Fruit fly (Drosophila melanogaster) whole organism, embryonic: ENCODE data around the gene vkg.

Source experiments
- Atf3 ChIP-seq: fragments of 200-800 bp; sonication (Bioruptor generic); optimal IDR thresholded peaks from 3 replicates; lab custom pipeline; 2016; ENCODE audit warnings: missing biosample characterization, missing genetic modification characterization
- B-H1 ChIP-seq: fragments of 200-800 bp; sonication (Bioruptor generic); IDR thresholded peaks from 3 replicates; pipeline ENCODE4 v1.3.6; 2022; ENCODE audit warnings: missing biosample characterization, missing genetic modification characterization
- CG10366 ChIP-seq: fragments of 200-800 bp; sonication (Bioruptor generic); IDR thresholded peaks from 2 replicates; pipeline ENCODE4 v1.3.6; 2022; ENCODE audit warnings: missing biosample characterization, missing genetic modification characterization
- CG10979 ChIP-seq: fragments of 200-800 bp; sonication (Bioruptor generic); optimal IDR thresholded peaks from 2 replicates; lab custom pipeline; 2018; ENCODE audit warnings: missing biosample characterization, mild to moderate bottlenecking, missing genetic modification characterization, moderate library complexity
- CG12391 ChIP-seq: fragments of 200-800 bp; sonication (Bioruptor generic); optimal IDR thresholded peaks from 3 replicates; lab custom pipeline; 2018; ENCODE audit warnings: missing biosample characterization, mild to moderate bottlenecking, missing genetic modification characterization, moderate library complexity
- CG12769 ChIP-seq: fragments of 200-800 bp; sonication (Bioruptor generic); optimal IDR thresholded peaks from 2 replicates; lab custom pipeline; 2019; ENCODE audit warnings: missing biosample characterization, mild to moderate bottlenecking, missing genetic modification characterization, moderate library complexity
- CG14965 ChIP-seq: fragments of 200-800 bp; sonication (Bioruptor generic); optimal IDR thresholded peaks from 2 replicates; lab custom pipeline; 2016; ENCODE audit warnings: missing biosample characterization, missing genetic modification characterization, borderline replicate concordance
- CG16779 ChIP-seq: fragments of 200-800 bp; sonication (Bioruptor generic); IDR thresholded peaks from 2 replicates; pipeline ENCODE4 v1.3.6; 2022; ENCODE audit warnings: missing biosample characterization, missing genetic modification characterization
- CG16863 ChIP-seq: fragments of 200-800 bp; sonication (Bioruptor generic); optimal IDR thresholded peaks from 3 replicates; lab custom pipeline; 2016; ENCODE audit warnings: missing biosample characterization, missing genetic modification characterization
- CG17385 ChIP-seq: fragments of 200-800 bp; sonication (Bioruptor generic); optimal IDR thresholded peaks from 3 replicates; lab custom pipeline; 2018; ENCODE audit warnings: missing biosample characterization, mild to moderate bottlenecking, missing genetic modification characterization
- CG1832 ChIP-seq: fragments of 200-800 bp; sonication (Bioruptor generic); optimal IDR thresholded peaks from 2 replicates; lab custom pipeline; 2017; ENCODE audit warnings: missing biosample characterization, mild to moderate bottlenecking, missing genetic modification characterization, inconsistent platforms
- CG2116 ChIP-seq: fragments of 200-800 bp; sonication (Bioruptor generic); optimal IDR thresholded peaks from 3 replicates; lab custom pipeline; 2018; ENCODE audit warnings: missing biosample characterization, mild to moderate bottlenecking, missing genetic modification characterization
- CG2129 ChIP-seq: fragments of 200-800 bp; sonication (Bioruptor generic); IDR thresholded peaks from 2 replicates; pipeline ENCODE4 v1.3.6; 2022; ENCODE audit warnings: missing biosample characterization, missing genetic modification characterization; ENCODE audit not compliant: partially characterized antibody
- CG32772 ChIP-seq: fragments of 200-800 bp; sonication (Bioruptor generic); IDR thresholded peaks from 2 replicates; pipeline ENCODE4 v1.3.6; 2022; ENCODE audit warnings: missing biosample characterization, missing genetic modification characterization
- CG34422 ChIP-seq: fragments of 200-800 bp; sonication (Bioruptor generic); IDR thresholded peaks from 3 replicates; pipeline ENCODE4 v1.3.6; 2022; ENCODE audit warnings: missing biosample characterization, missing genetic modification characterization
- CG5180 ChIP-seq: fragments of 200-800 bp; sonication (Bioruptor generic); optimal IDR thresholded peaks from 3 replicates; lab custom pipeline; 2017; ENCODE audit warnings: missing biosample characterization, missing genetic modification characterization, mild to moderate bottlenecking, moderate library complexity, missing genetic modification reagents
- CG6765 ChIP-seq: fragments of 200-800 bp; sonication (Bioruptor generic); optimal IDR thresholded peaks from 3 replicates; lab custom pipeline; 2017; ENCODE audit warnings: missing biosample characterization, mild to moderate bottlenecking, missing genetic modification characterization
- CG7786 ChIP-seq: fragments of 200-800 bp; sonication (Bioruptor generic); optimal IDR thresholded peaks from 2 replicates; lab custom pipeline; 2016; ENCODE audit warnings: missing biosample characterization, missing genetic modification characterization
- CkIIα-i1 ChIP-seq: fragments of 200-800 bp; sonication (Bioruptor generic); IDR thresholded peaks from 2 replicates; pipeline ENCODE4 v1.3.6; 2022; ENCODE audit warnings: missing biosample characterization, missing genetic modification characterization
- Dref ChIP-seq: fragments of 200-800 bp; sonication (Bioruptor generic); IDR thresholded peaks from 2 replicates; pipeline ENCODE4 v1.3.6; 2022; ENCODE audit warnings: missing biosample characterization, missing genetic modification characterization
- Fer2 ChIP-seq: fragments of 200-800 bp; sonication (Bioruptor generic); optimal IDR thresholded peaks from 2 replicates; lab custom pipeline; 2018; ENCODE audit warnings: missing biosample characterization, mild to moderate bottlenecking, missing genetic modification characterization, moderate library complexity
- Hey ChIP-seq: fragments of 200-800 bp; sonication (Bioruptor generic); optimal IDR thresholded peaks from 3 replicates; lab custom pipeline; 2018; ENCODE audit warnings: missing biosample characterization, mild to moderate bottlenecking, missing genetic modification characterization
- Hmx ChIP-seq: fragments of 200-800 bp; sonication (Bioruptor generic); optimal IDR thresholded peaks from 2 replicates; lab custom pipeline; 2016; ENCODE audit warnings: missing biosample characterization, missing genetic modification characterization
- Hr3 ChIP-seq: fragments of 200-800 bp; sonication (Bioruptor generic); optimal IDR thresholded peaks from 3 replicates; lab custom pipeline; 2016; ENCODE audit warnings: missing biosample characterization, missing genetic modification characterization
- Hsf ChIP-seq: fragments of 200-800 bp; sonication (Bioruptor generic); optimal IDR thresholded peaks from 3 replicates; lab custom pipeline; 2016; ENCODE audit warnings: missing biosample characterization, missing genetic modification characterization
- MTF-1 ChIP-seq: fragments of 200-800 bp; sonication (Bioruptor generic); optimal IDR thresholded peaks from 2 replicates; lab custom pipeline; 2018; ENCODE audit warnings: missing biosample characterization, mild to moderate bottlenecking, missing genetic modification characterization, borderline replicate concordance
- Poxn ChIP-seq: fragments of 200-800 bp; sonication (Bioruptor generic); IDR thresholded peaks from 2 replicates; pipeline ENCODE4 v1.3.6; 2022; ENCODE audit warnings: missing biosample characterization, missing genetic modification characterization
- ac ChIP-seq: fragments of 200-800 bp; sonication (Bioruptor generic); optimal IDR thresholded peaks from 3 replicates; lab custom pipeline; 2017; ENCODE audit warnings: missing biosample characterization, mild to moderate bottlenecking, missing genetic modification characterization
- al ChIP-seq: fragments of 200-800 bp; sonication (Bioruptor generic); IDR thresholded peaks from 2 replicates; pipeline ENCODE4 v1.3.6; 2022; ENCODE audit warnings: missing biosample characterization, missing genetic modification characterization
- aop ChIP-seq: fragments of 200-800 bp; sonication (Bioruptor generic); IDR thresholded peaks from 2 replicates; pipeline ENCODE4 v1.3.6; 2022; ENCODE audit warnings: missing biosample characterization, missing genetic modification characterization
- br ChIP-seq: fragments of >200 bp; optimal IDR thresholded peaks from 2 replicates; lab custom pipeline; 2017
- chif ChIP-seq, 2 experiments: fragments of 200-800 bp; sonication (Bioruptor generic); optimal IDR thresholded peaks; 3 replicates each; lab custom pipeline; 2016; ENCODE audit warnings: missing biosample characterization in 2 of 2, missing genetic modification characterization in 2 of 2
- dan ChIP-seq: fragments of 200-800 bp; sonication (Bioruptor generic); IDR thresholded peaks from 2 replicates; pipeline ENCODE4 v1.3.6; 2022; ENCODE audit warnings: missing biosample characterization, missing genetic modification characterization
- dimm ChIP-seq: fragments of 200-800 bp; sonication (Bioruptor generic); IDR thresholded peaks from 2 replicates; pipeline ENCODE4 v1.3.6; 2022; ENCODE audit warnings: missing biosample characterization, missing genetic modification characterization
- dpn ChIP-seq, 2 experiments: fragments of 200-800 bp; sonication (Bioruptor generic); optimal IDR thresholded peaks; 3 replicates each; lab custom pipeline; 2016; ENCODE audit warnings: missing biosample characterization in 2 of 2, missing genetic modification characterization in 2 of 2
- fd64A ChIP-seq: fragments of 200-800 bp; sonication (Bioruptor generic); optimal IDR thresholded peaks from 3 replicates; lab custom pipeline; 2018; ENCODE audit warnings: missing biosample characterization, mild to moderate bottlenecking, missing genetic modification characterization
- fu2 ChIP-seq: fragments of 200-800 bp; sonication (Bioruptor generic); optimal IDR thresholded peaks from 2 replicates; lab custom pipeline; 2016; ENCODE audit warnings: missing biosample characterization, missing genetic modification characterization
- hb ChIP-seq: fragments of 200-800 bp; sonication (Bioruptor generic); IDR thresholded peaks from 3 replicates; pipeline ENCODE4 v1.3.6; 2022; ENCODE audit warnings: missing biosample characterization, missing genetic modification characterization; ENCODE audit not compliant: partially characterized antibody
- lov ChIP-seq, 2 experiments: fragments of 200-800 bp in 1 of 2; fragments of >200 bp in 1 of 2; sonication (Bioruptor generic) in 1 of 2; IDR thresholded peaks in 1 of 2; optimal IDR thresholded peaks in 1 of 2; 2 replicates in 1 of 2; 3 replicates in 1 of 2; pipeline versions ENCODE4 v1.3.6 to Lab custom; 2017 to 2022; ENCODE audit warnings: missing biosample characterization in 1 of 2, missing genetic modification characterization in 1 of 2
- odd ChIP-seq: fragments of 200-800 bp; sonication (Bioruptor generic); optimal IDR thresholded peaks from 2 replicates; lab custom pipeline; 2017; ENCODE audit warnings: missing biosample characterization, mild to moderate bottlenecking, missing genetic modification characterization
- pfk ChIP-seq: fragments of 200-800 bp; sonication (Bioruptor generic); optimal IDR thresholded peaks from 2 replicates; lab custom pipeline; 2018; ENCODE audit warnings: missing biosample characterization, mild to moderate bottlenecking, missing genetic modification characterization, moderate library complexity
- salm ChIP-seq: fragments of 200-800 bp; sonication (Bioruptor generic); optimal IDR thresholded peaks from 2 replicates; lab custom pipeline; 2018; ENCODE audit warnings: missing biosample characterization, mild to moderate bottlenecking, missing genetic modification characterization
- schlank ChIP-seq: fragments of 200-800 bp; sonication (Bioruptor generic); optimal IDR thresholded peaks from 2 replicates; lab custom pipeline; 2018; ENCODE audit warnings: missing biosample characterization, mild to moderate bottlenecking, missing genetic modification characterization
- scrt ChIP-seq: fragments of 200-800 bp; sonication (Bioruptor generic); optimal IDR thresholded peaks from 2 replicates; lab custom pipeline; 2018; ENCODE audit warnings: missing biosample characterization, mild to moderate bottlenecking, missing genetic modification characterization, moderate library complexity
- seq ChIP-seq: fragments of 200-800 bp; sonication (Bioruptor generic); IDR thresholded peaks from 2 replicates; pipeline ENCODE4 v1.3.6; 2022; ENCODE audit warnings: missing biosample characterization, missing genetic modification characterization
- sim ChIP-seq: fragments of 200-800 bp; sonication (Bioruptor generic); IDR thresholded peaks from 2 replicates; pipeline ENCODE4 v1.3.6; 2022; ENCODE audit warnings: missing biosample characterization, missing genetic modification characterization
- sima ChIP-seq: fragments of 200-800 bp; sonication (Bioruptor generic); optimal IDR thresholded peaks from 2 replicates; lab custom pipeline; 2016; ENCODE audit warnings: missing biosample characterization, missing genetic modification characterization
- vvl ChIP-seq: fragments of 200-800 bp; sonication (Bioruptor generic); IDR thresholded peaks from 2 replicates; pipeline ENCODE4 v1.3.6; 2022; ENCODE audit warnings: missing biosample characterization, missing genetic modification characterization
- wek ChIP-seq: fragments of 200-800 bp; sonication (Bioruptor generic); optimal IDR thresholded peaks from 3 replicates; lab custom pipeline; 2018; ENCODE audit warnings: missing biosample characterization, mild to moderate bottlenecking, missing genetic modification characterization, moderate library complexity
- zen ChIP-seq: fragments of 200-800 bp; sonication (Bioruptor generic); optimal IDR thresholded peaks from 3 replicates; lab custom pipeline; 2018; ENCODE audit warnings: missing biosample characterization, mild to moderate bottlenecking, missing genetic modification characterization, moderate library complexity

vkg gene

dm6 chr2L:4976988-4977551 lies 50.9 kb downstream of the vkg start, which contains the start of the genes Gmd and CG3792 (continued):
- TF ChIP-seq CG32772: peak; percentile 97
- TF ChIP-seq sim (GFP tag; lab: Robert Waterston, UW): peak; percentile 94
- TF ChIP-seq CG16779 (GFP tag; lab: Robert Waterston, UW): peak; percentile 89
- peak; percentile 84 for TF ChIP-seq dimm (GFP tag; lab: Robert Waterston, UW)
- 0 out of 2 replicates have a peak, but pooled peaks have one; percentile 41 for TF ChIP-seq CkIIα-i1 (GFP tag; lab: Robert Waterston, UW)
- peak; percentile 56 for TF ChIP-seq pfk (GFP tag; lab: Kevin White, UChicago)
- TF ChIP-seq CG10366: peak; percentile 94
- peak; percentile 89 for TF ChIP-seq Atf3 (GFP tag; lab: Kevin White, UChicago)
- peak; percentile 77 for TF ChIP-seq sima
- no peak for TF ChIP-seq Hey (tag; lab: Kevin White, UChicago)
- TF ChIP-seq wek (GFP tag; lab: Kevin White, UChicago): peak; percentile 65
- peak; percentile 94 for TF ChIP-seq CG12391 (tag; lab: Kevin White, UChicago)
- TF ChIP-seq dpn (GFP tag; optimal IDR thresholded peaks at IDR 0.05; lab: Kevin White, UChicago): peak; percentile 95 to 96
- TF ChIP-seq salm (tag; lab: Kevin White, UChicago): peak; percentile 89
- peak; percentile 39 for TF ChIP-seq CG14965 (GFP tag; lab: Kevin White, UChicago)
- TF ChIP-seq CG5180 (GFP tag; lab: Kevin White, UChicago): no peak
- TF ChIP-seq zen (tag; lab: Kevin White, UChicago): peak; percentile 93
- peak; percentile 88 for TF ChIP-seq fu2 (GFP tag; lab: Kevin White, UChicago)
- TF ChIP-seq CG34422 (GFP tag; lab: Robert Waterston, UW): peak; percentile 98
- TF ChIP-seq Hmx (GFP tag; lab: Kevin White, UChicago): peak; percentile 92
- TF ChIP-seq schlank (tag; lab: Kevin White, UChicago): peak; percentile 82
- TF ChIP-seq CG2129 (GFP tag; lab: Robert Waterston, UW): peak; percentile 56
- peak; percentile 90 for TF ChIP-seq CG6765
- TF ChIP-seq seq (GFP tag; lab: Robert Waterston, UW): peak; percentile 95
- TF ChIP-seq odd (GFP tag; lab: Kevin White, UChicago): peak; percentile 91
- no peak for TF ChIP-seq br (lab: Kevin White, UChicago)
- TF ChIP-seq Fer2: peak; percentile 92
- TF ChIP-seq CG12769: no peak
- peak; percentile 85 for TF ChIP-seq dan (GFP tag; lab: Robert Waterston, UW)
- no peak for TF ChIP-seq scrt
- peak; percentile 89 for TF ChIP-seq MTF-1
- peak; percentile 54 for TF ChIP-seq fd64A (GFP tag; lab: Kevin White, UChicago)
- TF ChIP-seq Poxn (GFP tag; lab: Robert Waterston, UW): peak; percentile 86
- peak; percentile 95 for TF ChIP-seq B-H1
- peak; percentile 98 for TF ChIP-seq vvl (GFP tag; lab: Robert Waterston, UW)
- TF ChIP-seq lov (optimal IDR thresholded peaks at IDR 0.05; lab: Kevin White, UChicago): no peak
- peak; percentile 76; the same call in 2 of the 3 replicates for TF ChIP-seq lov (GFP tag; IDR thresholded peaks at IDR 0.05; lab: Robert Waterston, UW)
- peak; percentile 88 for TF ChIP-seq hb (GFP tag; lab: Robert Waterston, UW)
- TF ChIP-seq Hsf (GFP tag; lab: Kevin White, UChicago): peak; percentile 97
- peak; percentile 92 for TF ChIP-seq CG10979
- peak; percentile 73 for TF ChIP-seq ac (GFP tag; lab: Kevin White, UChicago)
- TF ChIP-seq CG17385 (GFP tag; lab: Kevin White, UChicago): peak; percentile 85
- no peak; the same call in 1 of the 2 replicates for TF ChIP-seq aop (GFP tag; lab: Robert Waterston, UW)
- peak; percentile 77 for TF ChIP-seq Dref (GFP tag; lab: Robert Waterston, UW)
- no peak for TF ChIP-seq CG1832
- peak; percentile 92 for TF ChIP-seq CG2116
- peak; percentile 95 for TF ChIP-seq CG16863
- TF ChIP-seq Hr3 (GFP tag; lab: Kevin White, UChicago): peak; percentile 95
- peak; percentile 85 to 96 for TF ChIP-seq chif (GFP tag; optimal IDR thresholded peaks at IDR 0.05; lab: Kevin White, UChicago)
- peak; percentile 96 for TF ChIP-seq al (GFP tag; lab: Robert Waterston, UW)
- peak; percentile 93 for TF ChIP-seq CG7786 (GFP tag; lab: Kevin White, UChicago)
